Worm (Caenorhabditis elegans) whole organism, young adult: ENCODE measurements around the gene C50C3.1.

Experiments
- B0035.1 ChIP-seq: sonication (generic microtip); optimal IDR thresholded peaks from 2 replicates; lab custom pipeline; 2016; ENCODE audit warnings: missing genetic modification characterization, mild to moderate bottlenecking, missing compliant biosample characterization, missing genotype, missing genetic modification reagents
- B0336.3 ChIP-seq: fragments of 200-800 bp; sonication (Bioruptor generic); IDR thresholded peaks from 2 replicates; pipeline ENCODE4 v1.3.6; 2022; ENCODE audit warnings: missing genetic modification characterization, missing compliant biosample characterization
- Y53F4B.3 ChIP-seq: fragments of 200-800 bp; sonication (Bioruptor generic); IDR thresholded peaks from 2 replicates; pipeline ENCODE4 v1.3.6; 2022; ENCODE audit warnings: missing genetic modification reagents, missing genetic modification characterization, missing compliant biosample characterization
- Y67H2A.10 ChIP-seq: fragments of 200-800 bp; sonication (Bioruptor generic); conservative IDR thresholded peaks from 2 replicates; pipeline ENCODE4 v1.3.6; 2022; ENCODE audit warnings: missing genetic modification reagents, missing genetic modification characterization, missing compliant biosample characterization
- Y95B8A.8 ChIP-seq: fragments of 200-800 bp; sonication (Bioruptor generic); IDR thresholded peaks from 2 replicates; pipeline ENCODE4 v1.3.6; 2022; ENCODE audit warnings: missing genetic modification reagents, missing genetic modification characterization, missing compliant biosample characterization
- ZK185.1 ChIP-seq: sonication (generic microtip); optimal IDR thresholded peaks from 2 replicates; lab custom pipeline; 2016; ENCODE audit warnings: mild to moderate bottlenecking, missing genetic modification characterization, missing compliant biosample characterization; ENCODE audit not compliant: poor library complexity, severe bottlenecking
- attf-5 ChIP-seq: fragments of 200-800 bp; sonication (Bioruptor generic); optimal IDR thresholded peaks from 2 replicates; lab custom pipeline; 2018; ENCODE audit warnings: mild to moderate bottlenecking, missing genetic modification characterization, missing compliant biosample characterization
- bed-2 ChIP-seq: fragments of 200-800 bp; sonication (Bioruptor generic); IDR thresholded peaks from 2 replicates; pipeline ENCODE4 v1.3.6; 2022; ENCODE audit warnings: missing genetic modification reagents, missing genetic modification characterization, missing compliant biosample characterization
- ccch-3 ChIP-seq: fragments of 200-800 bp; sonication (Bioruptor generic); optimal IDR thresholded peaks from 2 replicates; lab custom pipeline; 2018; ENCODE audit warnings: mild to moderate bottlenecking, missing genetic modification characterization, missing compliant biosample characterization
- cebp-1 ChIP-seq, 2 experiments: fragments of 200-800 bp in 1 of 2; sonication (Bioruptor generic) in 1 of 2; sonication (generic microtip) in 1 of 2; IDR thresholded peaks in 1 of 2; optimal IDR thresholded peaks in 1 of 2; 2 replicates each; pipeline versions ENCODE4 v1.3.6 to Lab custom; 2017 to 2022; ENCODE audit warnings: missing compliant biosample characterization in 2 of 2, missing genetic modification characterization in 2 of 2, mild to moderate bottlenecking in 1 of 2, missing genetic modification reagents in 1 of 2, moderate library complexity in 1 of 2
- ceh-91 ChIP-seq: fragments of 200-800 bp; sonication (Bioruptor generic); IDR thresholded peaks from 2 replicates; pipeline ENCODE4 v1.3.6; 2022; ENCODE audit warnings: missing genetic modification reagents, missing genetic modification characterization, missing compliant biosample characterization
- die-1 ChIP-seq: sonication (generic microtip); optimal IDR thresholded peaks from 2 replicates; lab custom pipeline; 2016; ENCODE audit warnings: missing genotype, mild to moderate bottlenecking, missing genetic modification characterization, missing compliant biosample characterization
- hlh-12 ChIP-seq: sonication (generic microtip); optimal IDR thresholded peaks from 2 replicates; lab custom pipeline; 2016; ENCODE audit warnings: missing genetic modification characterization, missing compliant biosample characterization
- hmg-20 ChIP-seq: fragments of 200-800 bp; sonication (Bioruptor generic); IDR thresholded peaks from 2 replicates; pipeline ENCODE4 v1.3.6; 2022; ENCODE audit warnings: missing genetic modification reagents, missing genetic modification characterization, missing compliant biosample characterization
- hrde-1 ChIP-seq: sonication (generic microtip); optimal IDR thresholded peaks from 2 replicates; lab custom pipeline; 2016; ENCODE audit warnings: missing genetic modification characterization, mild to moderate bottlenecking, missing compliant biosample characterization, moderate library complexity, missing genotype, missing genetic modification reagents, borderline replicate concordance
- lin-26 ChIP-seq: fragments of 200-800 bp; sonication (Bioruptor generic); IDR thresholded peaks from 2 replicates; pipeline ENCODE4 v1.3.6; 2022; ENCODE audit warnings: missing genetic modification reagents, missing genetic modification characterization, missing compliant biosample characterization
- lin-35 ChIP-seq, 3 experiments: fragments of 150-350 bp in 2 of 3; sonication (generic microtip) in 1 of 3; optimal IDR thresholded peaks; 2 replicates each; lab custom pipeline; 2014 to 2018; ENCODE audit warnings: missing biosample characterization in 3 of 3, missing genetic modification characterization in 3 of 3, missing genetic modification reagents in 3 of 3
- lin-54 ChIP-seq: fragments of 200-800 bp; sonication (Bioruptor generic); optimal IDR thresholded peaks from 2 replicates; lab custom pipeline; 2018; ENCODE audit warnings: mild to moderate bottlenecking, missing genetic modification characterization, missing compliant biosample characterization
- lir-1 ChIP-seq: fragments of 200-800 bp; sonication (Bioruptor generic); conservative IDR thresholded peaks from 2 replicates; pipeline ENCODE4 v1.3.6; 2022; ENCODE audit warnings: missing genetic modification reagents, missing genetic modification characterization, missing compliant biosample characterization
- lsl-1 ChIP-seq: fragments of 200-800 bp; sonication (Bioruptor generic); optimal IDR thresholded peaks from 2 replicates; lab custom pipeline; 2018; ENCODE audit warnings: mild to moderate bottlenecking, missing genetic modification characterization, moderate library complexity, missing compliant biosample characterization
- madf-3 ChIP-seq: fragments of 200-800 bp; sonication (Bioruptor generic); IDR thresholded peaks from 2 replicates; pipeline ENCODE4 v1.3.6; 2022; ENCODE audit warnings: missing genetic modification reagents, missing genetic modification characterization, missing compliant biosample characterization
- mcd-1 ChIP-seq: fragments of 200-800 bp; sonication (Bioruptor generic); IDR thresholded peaks from 2 replicates; pipeline ENCODE4 v1.3.6; 2022; ENCODE audit warnings: missing genetic modification reagents, missing genetic modification characterization, missing compliant biosample characterization
- mel-28 ChIP-seq: sonication (generic microtip); optimal IDR thresholded peaks from 2 replicates; lab custom pipeline; 2016; ENCODE audit warnings: borderline replicate concordance, mild to moderate bottlenecking, missing genetic modification characterization, missing compliant biosample characterization
- mes-4 ChIP-seq: sonication (generic microtip); optimal IDR thresholded peaks from 2 replicates; lab custom pipeline; 2016; ENCODE audit warnings: missing genotype, missing genetic modification characterization, missing compliant biosample characterization
- mxl-1 ChIP-seq: sonication (generic microtip); optimal IDR thresholded peaks from 2 replicates; lab custom pipeline; 2016; ENCODE audit warnings: missing genetic modification characterization, missing compliant biosample characterization
- nfya-2 ChIP-seq: fragments of 200-800 bp; sonication (Bioruptor generic); IDR thresholded peaks from 2 replicates; pipeline ENCODE4 v1.3.6; 2022; ENCODE audit warnings: missing genetic modification reagents, missing genetic modification characterization, missing compliant biosample characterization
- nfyb-1 ChIP-seq: fragments of 200-800 bp; sonication (Bioruptor generic); IDR thresholded peaks from 2 replicates; pipeline ENCODE4 v1.3.6; 2022; ENCODE audit warnings: missing genetic modification reagents, missing genetic modification characterization, missing compliant biosample characterization
- nhr-179 ChIP-seq: sonication (generic microtip); optimal IDR thresholded peaks from 2 replicates; lab custom pipeline; 2016; ENCODE audit warnings: mild to moderate bottlenecking, missing genetic modification characterization, missing compliant biosample characterization
- nhr-80 ChIP-seq: sonication (generic microtip); optimal IDR thresholded peaks from 2 replicates; lab custom pipeline; 2016; ENCODE audit warnings: missing genetic modification characterization, missing compliant biosample characterization
- nhr-90 ChIP-seq: sonication (generic microtip); optimal IDR thresholded peaks from 2 replicates; lab custom pipeline; 2016; ENCODE audit warnings: missing genotype, mild to moderate bottlenecking, missing genetic modification characterization, missing compliant biosample characterization
- rcor-1 ChIP-seq: fragments of 200-800 bp; sonication (Bioruptor generic); IDR thresholded peaks from 2 replicates; pipeline ENCODE4 v1.3.6; 2022; ENCODE audit warnings: missing genetic modification reagents, missing genetic modification characterization, missing compliant biosample characterization
- rpc-1 ChIP-seq, 2 experiments: fragments of 150-350 bp in 1 of 2; sonication (generic microtip) in 1 of 2; optimal IDR thresholded peaks; 2 replicates each; lab custom pipeline; 2014 to 2018; ENCODE audit warnings: missing biosample characterization in 1 of 2, missing genetic modification characterization in 1 of 2, missing genetic modification reagents in 1 of 2, missing genotype in 1 of 2
- sdz-38 ChIP-seq: sonication (generic microtip); optimal IDR thresholded peaks from 2 replicates; lab custom pipeline; 2016; ENCODE audit warnings: missing genotype, missing genetic modification characterization, missing compliant biosample characterization
- snpc-4 ChIP-seq, 5 experiments: fragments of 150-350 bp in 1 of 5; sonication (generic microtip) in 4 of 5; optimal IDR thresholded peaks; 2 replicates each; lab custom pipeline; 2014 to 2018; ENCODE audit warnings: missing genetic modification characterization in 5 of 5, missing biosample characterization in 3 of 5, antibody characterized with exemption in 2 of 5, mild to moderate bottlenecking in 2 of 5, missing compliant biosample characterization in 2 of 5, missing genotype in 2 of 5, moderate library complexity in 2 of 5, missing genetic modification reagents in 1 of 5
- tbx-9 ChIP-seq: sonication (generic microtip); optimal IDR thresholded peaks from 2 replicates; lab custom pipeline; 2016; ENCODE audit warnings: borderline replicate concordance, missing genetic modification characterization, inconsistent platforms, missing compliant biosample characterization
- xnd-1 ChIP-seq: sonication (generic microtip); optimal IDR thresholded peaks from 2 replicates; lab custom pipeline; 2016; ENCODE audit warnings: missing genotype, missing genetic modification reagents, missing genetic modification characterization, missing compliant biosample characterization
- zim-3 ChIP-seq: sonication (generic microtip); optimal IDR thresholded peaks from 2 replicates; lab custom pipeline; 2017; ENCODE audit warnings: mild to moderate bottlenecking, missing genetic modification characterization, moderate library complexity, missing compliant biosample characterization
- ztf-18 ChIP-seq: sonication (generic microtip); optimal IDR thresholded peaks from 2 replicates; lab custom pipeline; 2016; ENCODE audit warnings: missing genotype, mild to moderate bottlenecking, missing genetic modification characterization, missing compliant biosample characterization

C50C3.1 gene

ce11 chrIII:8158140-8158786 is 33.5 kb upstream of the C50C3.1 start, which contains the start of gene atg-13 (continued):
- TF ChIP-seq ztf-18 (tag; lab: Kevin White, UChicago) (no peak), mcd-1 (peak; percentile 39; the same call in 1 of the 2 replicates), B0035.1 (tag; lab: Kevin White, UChicago) (no peak), ZK185.1 (tag; lab: Kevin White, UChicago) (no peak), mxl-1 (tag; lab: Kevin White, UChicago) (no peak), hrde-1 (no peak), mes-4 (tag; lab: Kevin White, UChicago) (no peak), hlh-12 (tag; lab: Kevin White, UChicago) (no peak), cebp-1 (GFP tag; IDR thresholded peaks at IDR 0.05; lab: Robert Waterston, UW) (no peak), cebp-1 (tag; optimal IDR thresholded peaks at IDR 0.05; lab: Kevin White, UChicago) (no peak), rcor-1 (no peak), bed-2 (GFP tag; lab: Robert Waterston, UW) (no peak), rpc-1 (optimal IDR thresholded peaks at IDR 0.05; lab: Kevin White, UChicago) (no peak), rpc-1 (tag; optimal IDR thresholded peaks at IDR 0.05; lab: Kevin White, UChicago) (no peak), lin-35 (GFP tag; optimal IDR thresholded peaks at IDR 0.05; lab: Kevin White, UChicago) (no peak), die-1 (no peak), nfyb-1 (GFP tag; lab: Robert Waterston, UW) (no peak), nfya-2 (GFP tag; lab: Robert Waterston, UW) (no peak), hmg-20 (GFP tag; lab: Robert Waterston, UW) (no peak), lsl-1 (GFP tag; lab: Kevin White, UChicago) (no peak), nhr-179 (tag; lab: Kevin White, UChicago) (no peak), attf-5 (GFP tag; lab: Kevin White, UChicago) (peak; percentile 13), mel-28 (tag; lab: Kevin White, UChicago) (no peak), ccch-3 (GFP tag; lab: Kevin White, UChicago) (no peak), ceh-91 (GFP tag; lab: Robert Waterston, UW) (peak; percentile 20; the same call in 1 of the 2 replicates), lin-26 (GFP tag; lab: Robert Waterston, UW) (no peak), B0336.3 (no peak), nhr-80 (tag; lab: Kevin White, UChicago) (peak; percentile 22), zim-3 (tag; lab: Kevin White, UChicago) (no peak), Y95B8A.8 (GFP tag; lab: Robert Waterston, UW) (no peak), xnd-1 (tag; lab: Kevin White, UChicago) (no peak), lir-1 (GFP tag; lab: Robert Waterston, UW) (no peak), Y67H2A.10 (no peak), sdz-38 (tag; lab: Kevin White, UChicago) (no peak), lin-54 (no peak), tbx-9 (tag; lab: Kevin White, UChicago) (no peak), nhr-90 (no peak), Y53F4B.3 (no peak), madf-3 (GFP tag; lab: Robert Waterston, UW) (no peak), snpc-4 (GFP tag; optimal IDR thresholded peaks at IDR 0.05; lab: Kevin White, UChicago) (no peak), snpc-4 (tag; optimal IDR thresholded peaks at IDR 0.05; lab: Kevin White, UChicago) (no peak)
